Worm (Caenorhabditis elegans) whole organism, L1 larva: Measurements from ENCODE around the gene tat-3.

ENCODE experiments used
- fkh-10 ChIP-seq: sonication (generic microtip); optimal IDR thresholded peaks from 2 replicates; lab custom pipeline; 2017; ENCODE audit warnings: missing biosample characterization, missing genetic modification reagents, missing genetic modification characterization
- lin-15B ChIP-seq: fragments of 150-350 bp; sonication (generic microtip); optimal IDR thresholded peaks from 3 replicates; lab custom pipeline; 2014; ENCODE audit warnings: missing biosample characterization, missing genetic modification characterization
- nhr-20 ChIP-seq: sonication (generic microtip); optimal IDR thresholded peaks from 2 replicates; lab custom pipeline; 2016; ENCODE audit warnings: mild to moderate bottlenecking, missing genetic modification characterization, missing compliant biosample characterization
- nhr-71 ChIP-seq: sonication (generic microtip); optimal IDR thresholded peaks from 2 replicates; lab custom pipeline; 2016; ENCODE audit warnings: mild to moderate bottlenecking, missing genetic modification characterization, moderate library complexity, missing compliant biosample characterization
- pqm-1 ChIP-seq: sonication (generic microtip); optimal IDR thresholded peaks from 3 replicates; lab custom pipeline; 2017; ENCODE audit warnings: missing biosample characterization, missing genetic modification characterization
- snu-23 ChIP-seq: sonication (generic microtip); optimal IDR thresholded peaks from 2 replicates; lab custom pipeline; 2016; ENCODE audit warnings: missing genetic modification characterization, missing compliant biosample characterization
- unc-62 ChIP-seq: fragments of 150-350 bp; optimal IDR thresholded peaks from 2 replicates; lab custom pipeline; 2014; ENCODE audit warnings: missing biosample characterization, missing genetic modification reagents, missing genetic modification characterization

DNA sequence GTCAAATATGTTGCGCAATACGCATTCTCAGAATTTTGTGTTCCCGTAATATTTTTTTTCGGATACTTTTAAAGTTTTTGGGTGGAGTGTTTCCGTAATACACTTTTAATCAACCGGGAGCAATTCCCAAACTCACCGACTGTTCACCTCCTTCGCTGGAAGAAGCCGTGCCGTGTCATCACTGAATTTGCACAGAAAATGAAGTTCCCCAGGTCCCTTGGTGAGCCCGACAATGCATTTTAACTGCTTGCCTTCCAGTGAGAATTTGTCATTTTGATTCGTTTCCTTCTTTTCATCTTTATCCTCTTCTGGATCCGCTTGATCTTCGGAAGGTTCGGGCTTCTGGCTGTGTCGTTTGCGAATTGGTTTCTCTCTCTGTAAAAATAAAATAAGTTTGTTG is 23.9 kb upstream of the tat-3 start:
- TF ChIP-seq lin-15B (no peak), unc-62 (GFP tag; lab: Kevin White, UChicago) (no peak), nhr-20 (tag; lab: Kevin White, UChicago) (no peak), pqm-1 (tag; lab: Kevin White, UChicago) (no peak), snu-23 (GFP tag; lab: Kevin White, UChicago) (no peak), fkh-10 (GFP tag; lab: Kevin White, UChicago) (no peak), nhr-71 (tag; lab: Kevin White, UChicago) (no peak)
